Fruit fly (Drosophila melanogaster) whole organism, wandering third instar larva: ENCODE measurements around the gene Cyp9f2.

Experiments used
- Abd-B ChIP-seq: fragments of >200 bp; optimal IDR thresholded peaks from 2 replicates; lab custom pipeline; 2017; ENCODE audit warnings: missing biosample characterization, missing genetic modification characterization
- Vsx2 ChIP-seq: fragments of 200-300, 225-300 bp; sonication (Bioruptor generic); optimal IDR thresholded peaks from 2 replicates; lab custom pipeline; 2018; ENCODE audit warnings: missing biosample characterization, missing genetic modification characterization; ENCODE audit not compliant: partially characterized antibody
- fru ChIP-seq: fragments of 200-800 bp; sonication (Bioruptor generic); optimal IDR thresholded peaks from 3 replicates; lab custom pipeline; 2016; ENCODE audit warnings: missing biosample characterization, mild to moderate bottlenecking, missing genetic modification characterization
- lola ChIP-seq: fragments of >200 bp; optimal IDR thresholded peaks from 2 replicates; lab custom pipeline; 2017; ENCODE audit warnings: missing biosample characterization, missing genetic modification characterization
- psq ChIP-seq: fragments of 200-800 bp; sonication (Bioruptor generic); optimal IDR thresholded peaks from 3 replicates; lab custom pipeline; 2017; ENCODE audit warnings: missing biosample characterization, mild to moderate bottlenecking, missing genetic modification characterization, moderate library complexity
- sage ChIP-seq: fragments of 200-800 bp; sonication (Bioruptor generic); optimal IDR thresholded peaks from 2 replicates; lab custom pipeline; 2016; ENCODE audit warnings: missing biosample characterization, mild to moderate bottlenecking, missing genetic modification characterization

- TF ChIP-seq fru (GFP tag; lab: Kevin White, UChicago) (peak; percentile 20), psq (GFP tag; lab: Kevin White, UChicago) (no peak), Vsx2 (no peak), sage (GFP tag; lab: Kevin White, UChicago) (no peak), Abd-B (GFP tag; lab: Kevin White, UChicago) (no peak), lola (no peak)
These were observed 35.3 kb upstream of the Cyp9f2 start for dm6 chr3R:12441008-12441606.
